Worm (Caenorhabditis elegans) whole organism, young adult: Measurements from ENCODE around the gene F25B4.7.

Source experiments
- B0336.3 ChIP-seq: fragments of 200-800 bp; sonication (Bioruptor generic); IDR thresholded peaks from 2 replicates; pipeline ENCODE4 v1.3.6; 2022; ENCODE audit warnings: missing genetic modification characterization, missing compliant biosample characterization
- F22D6.2 ChIP-seq: sonication (generic microtip); optimal IDR thresholded peaks from 2 replicates; lab custom pipeline; 2016; ENCODE audit warnings: mild to moderate bottlenecking, missing genetic modification characterization, missing compliant biosample characterization
- F33H1.4 ChIP-seq: fragments of 200-800 bp; sonication (Bioruptor generic); IDR thresholded peaks from 2 replicates; pipeline ENCODE4 v1.3.6; 2022; ENCODE audit warnings: missing genetic modification reagents, missing genetic modification characterization, missing compliant biosample characterization
- F49E8.2 ChIP-seq: sonication (generic microtip); optimal IDR thresholded peaks from 3 replicates; lab custom pipeline; 2017; ENCODE audit warnings: missing genetic modification characterization, mild to moderate bottlenecking, missing compliant biosample characterization, antibody characterized with exemption, moderate library complexity; ENCODE audit not compliant: insufficient read depth
- F52B5.7 ChIP-seq: sonication (generic microtip); optimal IDR thresholded peaks from 2 replicates; lab custom pipeline; 2016; ENCODE audit warnings: mild to moderate bottlenecking, missing genetic modification characterization, missing compliant biosample characterization
- F55B11.4 ChIP-seq: sonication (generic microtip); optimal IDR thresholded peaks from 2 replicates; lab custom pipeline; 2016; ENCODE audit warnings: missing compliant biosample characterization, missing genetic modification characterization, borderline replicate concordance; ENCODE audit not compliant: insufficient read depth
- F57A8.1 ChIP-seq: fragments of 200-800 bp; sonication (Bioruptor generic); optimal IDR thresholded peaks from 2 replicates; lab custom pipeline; 2018; ENCODE audit warnings: mild to moderate bottlenecking, missing genetic modification characterization, moderate library complexity, missing compliant biosample characterization
- K12H6.12 ChIP-seq: fragments of 200-800 bp; sonication (Bioruptor generic); optimal IDR thresholded peaks from 2 replicates; lab custom pipeline; 2018; ENCODE audit warnings: mild to moderate bottlenecking, missing genetic modification characterization, missing compliant biosample characterization
- Y53G8AR.9 ChIP-seq: fragments of 200-800 bp; sonication (Bioruptor generic); conservative IDR thresholded peaks from 2 replicates; pipeline ENCODE4 v1.3.6; 2022; ENCODE audit warnings: missing genetic modification reagents, missing genetic modification characterization, missing compliant biosample characterization
- Y67H2A.10 ChIP-seq: fragments of 200-800 bp; sonication (Bioruptor generic); conservative IDR thresholded peaks from 2 replicates; pipeline ENCODE4 v1.3.6; 2022; ENCODE audit warnings: missing genetic modification reagents, missing genetic modification characterization, missing compliant biosample characterization
- Y79H2A.3 ChIP-seq: fragments of 200-800 bp; sonication (Bioruptor generic); conservative IDR thresholded peaks from 2 replicates; pipeline ENCODE4 v1.3.6; 2022; ENCODE audit warnings: missing genetic modification reagents, missing genetic modification characterization, missing compliant biosample characterization
- ZK185.1 ChIP-seq: sonication (generic microtip); optimal IDR thresholded peaks from 2 replicates; lab custom pipeline; 2016; ENCODE audit warnings: mild to moderate bottlenecking, missing genetic modification characterization, missing compliant biosample characterization; ENCODE audit not compliant: poor library complexity, severe bottlenecking
- akir-1 ChIP-seq: fragments of 200-800 bp; sonication (Bioruptor generic); optimal IDR thresholded peaks from 2 replicates; lab custom pipeline; 2018; ENCODE audit warnings: mild to moderate bottlenecking, missing genetic modification characterization, moderate library complexity, missing compliant biosample characterization
- atf-7 ChIP-seq: sonication (generic microtip); optimal IDR thresholded peaks from 2 replicates; lab custom pipeline; 2017; ENCODE audit warnings: mild to moderate bottlenecking, missing genetic modification characterization, missing compliant biosample characterization
- athp-1 ChIP-seq: sonication (generic microtip); optimal IDR thresholded peaks from 2 replicates; lab custom pipeline; 2017; ENCODE audit warnings: mild to moderate bottlenecking, missing genetic modification characterization, missing compliant biosample characterization
- attf-3 ChIP-seq: fragments of 200-800 bp; sonication (Bioruptor generic); conservative IDR thresholded peaks from 2 replicates; pipeline ENCODE4 v1.3.6; 2022; ENCODE audit warnings: missing genetic modification reagents, missing genetic modification characterization, missing compliant biosample characterization
- bed-1 ChIP-seq: fragments of 200-800 bp; sonication (Bioruptor generic); IDR thresholded peaks from 2 replicates; pipeline ENCODE4 v1.3.6; 2022; ENCODE audit warnings: missing genetic modification reagents, missing genetic modification characterization, missing compliant biosample characterization
- bed-2 ChIP-seq: fragments of 200-800 bp; sonication (Bioruptor generic); IDR thresholded peaks from 2 replicates; pipeline ENCODE4 v1.3.6; 2022; ENCODE audit warnings: missing genetic modification reagents, missing genetic modification characterization, missing compliant biosample characterization
- ccch-3 ChIP-seq: fragments of 200-800 bp; sonication (Bioruptor generic); optimal IDR thresholded peaks from 2 replicates; lab custom pipeline; 2018; ENCODE audit warnings: mild to moderate bottlenecking, missing genetic modification characterization, missing compliant biosample characterization
- ceh-27 ChIP-seq: fragments of 200-800 bp; sonication (Bioruptor generic); optimal IDR thresholded peaks from 2 replicates; lab custom pipeline; 2018; ENCODE audit warnings: mild to moderate bottlenecking, missing genetic modification characterization, moderate library complexity, missing compliant biosample characterization
- dox-1 ChIP-seq: fragments of 200-800 bp; sonication (Bioruptor generic); IDR thresholded peaks from 2 replicates; pipeline ENCODE4 v1.3.6; 2022; ENCODE audit warnings: missing genetic modification reagents, missing genetic modification characterization, missing compliant biosample characterization
- egl-18 ChIP-seq: fragments of 200-800 bp; sonication (Bioruptor generic); IDR thresholded peaks from 2 replicates; pipeline ENCODE4 v1.3.6; 2022; ENCODE audit warnings: missing genetic modification reagents, missing genetic modification characterization, missing compliant biosample characterization
- egrh-3 ChIP-seq: fragments of 200-800 bp; sonication (Bioruptor generic); IDR thresholded peaks from 2 replicates; pipeline ENCODE4 v1.3.6; 2022; ENCODE audit warnings: missing genetic modification reagents, missing genetic modification characterization, missing compliant biosample characterization
- gei-17 ChIP-seq: fragments of 200-800 bp; sonication (Bioruptor generic); optimal IDR thresholded peaks from 2 replicates; lab custom pipeline; 2018; ENCODE audit warnings: mild to moderate bottlenecking, missing genetic modification characterization, missing compliant biosample characterization
- him-1 ChIP-seq: sonication (generic microtip); optimal IDR thresholded peaks from 2 replicates; lab custom pipeline; 2016; ENCODE audit warnings: missing genotype, missing genetic modification reagents, missing genetic modification characterization, missing compliant biosample characterization
- hlh-12 ChIP-seq: sonication (generic microtip); optimal IDR thresholded peaks from 2 replicates; lab custom pipeline; 2016; ENCODE audit warnings: missing genetic modification characterization, missing compliant biosample characterization
- hlh-26 ChIP-seq: fragments of 200-800 bp; sonication (Bioruptor generic); conservative IDR thresholded peaks from 2 replicates; pipeline ENCODE4 v1.3.6; 2022; ENCODE audit warnings: missing genetic modification reagents, missing genetic modification characterization, missing compliant biosample characterization
- hsf-1 ChIP-seq: fragments of 200-800 bp; sonication (Bioruptor generic); IDR thresholded peaks from 2 replicates; pipeline ENCODE4 v1.3.6; 2022; ENCODE audit warnings: missing genetic modification reagents, missing genetic modification characterization, missing compliant biosample characterization
- lag-1 ChIP-seq: fragments of 200-800 bp; sonication (Bioruptor generic); IDR thresholded peaks from 2 replicates; pipeline ENCODE4 v1.3.6; 2022; ENCODE audit warnings: missing genetic modification reagents, missing genetic modification characterization, missing compliant biosample characterization
- lsy-27 ChIP-seq: sonication (generic microtip); optimal IDR thresholded peaks from 2 replicates; lab custom pipeline; 2017; ENCODE audit warnings: missing genetic modification characterization, mild to moderate bottlenecking, missing compliant biosample characterization, antibody characterized with exemption, missing genotype, borderline replicate concordance; ENCODE audit not compliant: insufficient read depth
- mes-4 ChIP-seq: sonication (generic microtip); optimal IDR thresholded peaks from 2 replicates; lab custom pipeline; 2016; ENCODE audit warnings: missing genotype, missing genetic modification characterization, missing compliant biosample characterization
- nfya-1 ChIP-seq: sonication (generic microtip); optimal IDR thresholded peaks from 2 replicates; lab custom pipeline; 2017; ENCODE audit warnings: antibody characterized with exemption, missing compliant biosample characterization, missing genetic modification characterization, borderline replicate concordance; ENCODE audit not compliant: insufficient read depth
- nfya-2 ChIP-seq: fragments of 200-800 bp; sonication (Bioruptor generic); IDR thresholded peaks from 2 replicates; pipeline ENCODE4 v1.3.6; 2022; ENCODE audit warnings: missing genetic modification reagents, missing genetic modification characterization, missing compliant biosample characterization
- nfyb-1 ChIP-seq: fragments of 200-800 bp; sonication (Bioruptor generic); IDR thresholded peaks from 2 replicates; pipeline ENCODE4 v1.3.6; 2022; ENCODE audit warnings: missing genetic modification reagents, missing genetic modification characterization, missing compliant biosample characterization
- nhr-120 ChIP-seq: fragments of 200-800 bp; sonication (Bioruptor generic); IDR thresholded peaks from 2 replicates; pipeline ENCODE4 v1.3.6; 2022; ENCODE audit warnings: missing genetic modification characterization, missing compliant biosample characterization
- nhr-80 ChIP-seq: sonication (generic microtip); optimal IDR thresholded peaks from 2 replicates; lab custom pipeline; 2016; ENCODE audit warnings: missing genetic modification characterization, missing compliant biosample characterization
- pbrm-1 ChIP-seq: fragments of 200-800 bp; sonication (Bioruptor generic); IDR thresholded peaks from 2 replicates; pipeline ENCODE4 v1.3.6; 2022; ENCODE audit warnings: missing genetic modification reagents, missing genetic modification characterization, missing compliant biosample characterization
- sdz-38 ChIP-seq: sonication (generic microtip); optimal IDR thresholded peaks from 2 replicates; lab custom pipeline; 2016; ENCODE audit warnings: missing genotype, missing genetic modification characterization, missing compliant biosample characterization
- snpc-3.4 ChIP-seq: sonication (generic microtip); optimal IDR thresholded peaks from 2 replicates; lab custom pipeline; 2017; ENCODE audit warnings: missing genetic modification characterization, mild to moderate bottlenecking, missing compliant biosample characterization, antibody characterized with exemption, moderate library complexity, missing genotype, missing genetic modification reagents
- somi-1 ChIP-seq: fragments of 200-800 bp; sonication (Bioruptor generic); optimal IDR thresholded peaks from 2 replicates; lab custom pipeline; 2018; ENCODE audit warnings: mild to moderate bottlenecking, missing genetic modification characterization, missing compliant biosample characterization
- sptf-2 ChIP-seq: fragments of 200-800 bp; sonication (Bioruptor generic); optimal IDR thresholded peaks from 2 replicates; lab custom pipeline; 2018; ENCODE audit warnings: mild to moderate bottlenecking, missing genetic modification characterization, missing compliant biosample characterization
- tlf-1 ChIP-seq: fragments of 200-800 bp; sonication (Bioruptor generic); optimal IDR thresholded peaks from 2 replicates; lab custom pipeline; 2018; ENCODE audit warnings: mild to moderate bottlenecking, missing genetic modification characterization, missing compliant biosample characterization
- unc-130 ChIP-seq: sonication (generic microtip); optimal IDR thresholded peaks from 2 replicates; lab custom pipeline; 2016; ENCODE audit warnings: missing genetic modification reagents, missing genetic modification characterization, missing compliant biosample characterization
- unc-62 ChIP-seq: fragments of 150-350 bp; optimal IDR thresholded peaks from 2 replicates; lab custom pipeline; 2014; ENCODE audit warnings: missing biosample characterization, missing genetic modification reagents, missing genetic modification characterization
- zfh-2 ChIP-seq: fragments of 200-800 bp; sonication (Bioruptor generic); conservative IDR thresholded peaks from 2 replicates; pipeline ENCODE4 v1.3.6; 2022; ENCODE audit warnings: missing genetic modification reagents, missing genetic modification characterization, missing compliant biosample characterization
- ztf-22 ChIP-seq: fragments of 200-800 bp; sonication (Bioruptor generic); optimal IDR thresholded peaks from 2 replicates; lab custom pipeline; 2018; ENCODE audit warnings: mild to moderate bottlenecking, missing genetic modification characterization, moderate library complexity, missing compliant biosample characterization
- ztf-25 ChIP-seq: fragments of 200-800 bp; sonication (Bioruptor generic); IDR thresholded peaks from 2 replicates; pipeline ENCODE4 v1.3.6; 2022; ENCODE audit warnings: missing genetic modification reagents, missing genetic modification characterization, missing compliant biosample characterization
- ztf-26 ChIP-seq: sonication (generic microtip); optimal IDR thresholded peaks from 2 replicates; lab custom pipeline; 2017; ENCODE audit warnings: missing genetic modification characterization, missing compliant biosample characterization
- ztf-28 ChIP-seq: fragments of 200-800 bp; sonication (Bioruptor generic); IDR thresholded peaks from 2 replicates; pipeline ENCODE4 v1.3.6; 2022; ENCODE audit warnings: missing genetic modification reagents, missing genetic modification characterization, missing compliant biosample characterization

F25B4.7 gene

ce11 chrV:5684534-5684933 lies 2.5 kb downstream of the F25B4.7 start, which contains the start of the genes hmgs-1 and F25B4.4:
hmgs-1 (minus strand) TSS chrV:5684589.
F25B4.4 (plus strand) TSS chrV:5684873.
- TF ChIP-seq Y79H2A.3 (GFP tag; lab: Robert Waterston, UW) (no peak), sdz-38 (tag; lab: Kevin White, UChicago) (no peak), egl-18 (GFP tag; lab: Robert Waterston, UW) (no peak), Y67H2A.10 (GFP tag; lab: Robert Waterston, UW) (no peak), unc-62 (no peak), F22D6.2 (tag; lab: Kevin White, UChicago) (no peak), atf-7 (no peak), bed-2 (GFP tag; lab: Robert Waterston, UW) (no peak), F57A8.1 (no peak), athp-1 (tag; lab: Kevin White, UChicago) (no peak), dox-1 (GFP tag; lab: Robert Waterston, UW) (peak; percentile 85), B0336.3 (GFP tag; lab: Robert Waterston, UW) (peak; percentile 28; the same call in 1 of the 2 replicates), egrh-3 (GFP tag; lab: Robert Waterston, UW) (peak; percentile 42), F33H1.4 (peak; percentile 98), nhr-120 (no peak), tlf-1 (peak; percentile 77), snpc-3.4 (tag; lab: Kevin White, UChicago) (peak; percentile 51), zfh-2 (GFP tag; lab: Robert Waterston, UW) (no peak), pbrm-1 (GFP tag; lab: Robert Waterston, UW) (peak; percentile 83), gei-17 (GFP tag; lab: Kevin White, UChicago) (peak; percentile 23), mes-4 (tag; lab: Kevin White, UChicago) (no peak), attf-3 (peak; percentile 64; the same call in 1 of the 2 replicates), somi-1 (GFP tag; lab: Kevin White, UChicago) (no peak), hsf-1 (GFP tag; lab: Robert Waterston, UW) (peak; percentile 27; the same call in 1 of the 2 replicates), ccch-3 (GFP tag; lab: Kevin White, UChicago) (no peak), Y53G8AR.9 (GFP tag; lab: Robert Waterston, UW) (peak; percentile 56; the same call in 1 of the 2 replicates), nfya-1 (tag; lab: Kevin White, UChicago) (no peak), nfya-2 (GFP tag; lab: Robert Waterston, UW) (no peak), ZK185.1 (tag; lab: Kevin White, UChicago) (peak; percentile 58), ztf-26 (tag; lab: Kevin White, UChicago) (no peak), lsy-27 (tag; lab: Kevin White, UChicago) (no peak), unc-130 (GFP tag; lab: Kevin White, UChicago) (peak; percentile 30), ztf-22 (no peak), lag-1 (GFP tag; lab: Robert Waterston, UW) (no peak), akir-1 (GFP tag; lab: Kevin White, UChicago) (no peak), K12H6.12 (tag; lab: Kevin White, UChicago) (peak; percentile 88), nhr-80 (tag; lab: Kevin White, UChicago) (peak; percentile 6), hlh-26 (GFP tag; lab: Robert Waterston, UW) (no peak), hlh-12 (tag; lab: Kevin White, UChicago) (no peak), F49E8.2 (tag; lab: Kevin White, UChicago) (peak; percentile 57), bed-1 (GFP tag; lab: Robert Waterston, UW) (no peak), nfyb-1 (GFP tag; lab: Robert Waterston, UW) (peak; percentile 84), ztf-28 (0 out of 2 replicates have a peak, but pooled peaks have one; percentile 54), F52B5.7 (tag; lab: Kevin White, UChicago) (no peak), him-1 (tag; lab: Kevin White, UChicago) (peak; percentile 22), ceh-27 (GFP tag; lab: Kevin White, UChicago) (peak; percentile 73), ztf-25 (GFP tag; lab: Robert Waterston, UW) (no peak), F55B11.4 (tag; lab: Kevin White, UChicago) (no peak), sptf-2 (GFP tag; lab: Kevin White, UChicago) (no peak)
